Fruit fly (Drosophila melanogaster): ENCODE results near the gene Xrp1.

Xrp1 gene

dm6 chr3R:18928346-18928917 lies 13.7 kb downstream of the Xrp1 start, which contains the start of gene Mpc1 (continued):
- peak; percentile 53; the same call in 2 of the 3 replicates for TF ChIP-seq mld (GFP tag; IDR thresholded peaks at IDR 0.05; ENCODE audit: partially characterized antibody)
- TF ChIP-seq CG15696 (tag; optimal IDR thresholded peaks at IDR 0.05): peak; percentile 4
- peak; percentile 70 for TF ChIP-seq Rfx (GFP tag; IDR thresholded peaks at IDR 0.05)
- TF ChIP-seq BtbVII (GFP tag; optimal IDR thresholded peaks at IDR 0.05): no peak
- no peak for TF ChIP-seq CG17186 (GFP tag; optimal IDR thresholded peaks at IDR 0.05)
- peak; percentile 22 for TF ChIP-seq sug (tag; optimal IDR thresholded peaks at IDR 0.05)
- TF ChIP-seq CG31441 (GFP tag; IDR thresholded peaks at IDR 0.05): no peak
- peak; percentile 92 for TF ChIP-seq ftz-f1 (GFP tag; optimal IDR thresholded peaks at IDR 0.05)
- no peak for TF ChIP-seq gce (GFP tag; IDR thresholded peaks at IDR 0.05)
- TF ChIP-seq bbx (GFP tag; IDR thresholded peaks at IDR 0.05; ENCODE audit: partially characterized antibody): peak; percentile 83
- TF ChIP-seq ato (GFP tag; IDR thresholded peaks at IDR 0.05; ENCODE audit: partially characterized antibody): peak; percentile 69
- TF ChIP-seq CG1647 (GFP tag; optimal IDR thresholded peaks at IDR 0.05): no peak
- TF ChIP-seq aop (GFP tag; IDR thresholded peaks at IDR 0.05): no peak
- TF ChIP-seq ERR (GFP tag; optimal IDR thresholded peaks at IDR 0.05): peak; percentile 51
- TF ChIP-seq CG13287 (GFP tag; IDR thresholded peaks at IDR 0.05; ENCODE audit: partially characterized antibody): peak; percentile 86
- TF ChIP-seq NC2α (GFP tag; optimal IDR thresholded peaks at IDR 0.05): no peak
- TF ChIP-seq CG15479 (GFP tag; optimal IDR thresholded peaks at IDR 0.05): no peak
- TF ChIP-seq disco-r (GFP tag; optimal IDR thresholded peaks at IDR 0.05): no peak
- peak; percentile 70 for TF ChIP-seq Doc3 (GFP tag; IDR thresholded peaks at IDR 0.05; ENCODE audit: partially characterized antibody)
- TF ChIP-seq D19B (GFP tag; optimal IDR thresholded peaks at IDR 0.05): no peak
- TF ChIP-seq insv (GFP tag; optimal IDR thresholded peaks at IDR 0.05): peak in 1 of 2 experiments; percentile 8
- peak; percentile 5 for TF ChIP-seq nom (GFP tag; optimal IDR thresholded peaks at IDR 0.05)
- peak in 1 of 2 experiments; percentile 98 for TF ChIP-seq Pdp1 (GFP tag; optimal IDR thresholded peaks at IDR 0.05)
- TF ChIP-seq sisA (GFP tag; IDR thresholded peaks at IDR 0.05): peak; percentile 9; the same call in 1 of the 2 replicates
- no peak for TF ChIP-seq CG9609 (GFP tag; optimal IDR thresholded peaks at IDR 0.05)
- TF ChIP-seq CG30020 (tag; optimal IDR thresholded peaks at IDR 0.05): peak; percentile 46
- no peak for TF ChIP-seq CG5180 (GFP tag; optimal IDR thresholded peaks at IDR 0.05)
- TF ChIP-seq ci (GFP tag; IDR thresholded peaks at IDR 0.05): peak; percentile 37; the same call in 1 of the 3 replicates
- no peak for TF ChIP-seq gro (GFP tag; optimal IDR thresholded peaks at IDR 0.05)
- peak; percentile 29 for TF ChIP-seq CG34376 (GFP tag; optimal IDR thresholded peaks at IDR 0.05)
- TF ChIP-seq nerfin-2 (GFP tag; IDR thresholded peaks at IDR 0.05; ENCODE audit: partially characterized antibody): peak; percentile 50
- peak; percentile 46 for TF ChIP-seq CG10543 (GFP tag; optimal IDR thresholded peaks at IDR 0.05)
- TF ChIP-seq Mrtf (GFP tag; IDR thresholded peaks at IDR 0.05): no peak
- peak; percentile 57 for TF ChIP-seq tna (GFP tag; IDR thresholded peaks at IDR 0.05; ENCODE audit: partially characterized antibody)
- peak; percentile 67 for TF ChIP-seq vnd (GFP tag; IDR thresholded peaks at IDR 0.05; ENCODE audit: partially characterized antibody)
- 0 out of 2 replicates have a peak, but pooled peaks have one; percentile 7 for TF ChIP-seq CG7372 (GFP tag; IDR thresholded peaks at IDR 0.05)
- TF ChIP-seq CG16863 (GFP tag; optimal IDR thresholded peaks at IDR 0.05): no peak
- TF ChIP-seq MESR4 (GFP tag; optimal IDR thresholded peaks at IDR 0.05): peak; percentile 93
- TF ChIP-seq CG12391 (tag; optimal IDR thresholded peaks at IDR 0.05): peak; percentile 57
- TF ChIP-seq Asciz (GFP tag; optimal IDR thresholded peaks at IDR 0.05): no peak
- no peak for TF ChIP-seq Kr (GFP tag; optimal IDR thresholded peaks at IDR 0.05)
- no peak for TF ChIP-seq CG6765 (GFP tag; optimal IDR thresholded peaks at IDR 0.05)
- TF ChIP-seq chinmo (GFP tag; IDR thresholded peaks at IDR 0.05; ENCODE audit: partially characterized antibody): peak; percentile 56; the same call in 1 of the 4 replicates
- peak; percentile 2 for TF ChIP-seq mirr (GFP tag; optimal IDR thresholded peaks at IDR 0.05)
- no peak for TF ChIP-seq shn (GFP tag; optimal IDR thresholded peaks at IDR 0.05)
- TF ChIP-seq CG1792 (GFP tag; optimal IDR thresholded peaks at IDR 0.05): no peak
- no peak for TF ChIP-seq CG1832 (GFP tag; optimal IDR thresholded peaks at IDR 0.05)
- TF ChIP-seq jigr1 (GFP tag; IDR thresholded peaks at IDR 0.05): no peak
- peak; percentile 68 for TF ChIP-seq Med (GFP tag)

Measured in whole organism, embryonic.